Fruit fly (Drosophila melanogaster) whole organism, embryonic: ENCODE results near the gene CG43679.

Experiments
- ATbp ChIP-seq: fragments of 200-800 bp; sonication (Bioruptor generic); optimal IDR thresholded peaks from 2 replicates; lab custom pipeline; 2017; ENCODE audit warnings: missing biosample characterization, mild to moderate bottlenecking, missing genetic modification characterization, missing genetic modification reagents
- CG11085 ChIP-seq: fragments of 200-800 bp; sonication (Bioruptor generic); IDR thresholded peaks from 2 replicates; pipeline ENCODE4 v1.3.6; 2022; ENCODE audit warnings: missing biosample characterization, missing genetic modification characterization
- CG1233 ChIP-seq: fragments of 200-800 bp; sonication (Bioruptor generic); optimal IDR thresholded peaks from 4 replicates; lab custom pipeline; 2018; ENCODE audit warnings: missing biosample characterization, mild to moderate bottlenecking, missing genetic modification characterization
- CG13296 ChIP-seq: fragments of 200-800 bp; sonication (Bioruptor generic); optimal IDR thresholded peaks from 3 replicates; lab custom pipeline; 2018; ENCODE audit warnings: missing biosample characterization, mild to moderate bottlenecking, missing genetic modification characterization
- CG13424 ChIP-seq: fragments of 200-800 bp; sonication (Bioruptor generic); optimal IDR thresholded peaks from 2 replicates; lab custom pipeline; 2019; ENCODE audit warnings: missing biosample characterization, mild to moderate bottlenecking, missing genetic modification characterization, moderate library complexity
- CG14014 ChIP-seq: fragments of 200-800 bp; sonication (Bioruptor generic); IDR thresholded peaks from 2 replicates; pipeline ENCODE4 v1.3.6; 2022; ENCODE audit warnings: missing biosample characterization, missing genetic modification characterization
- CG14667 ChIP-seq: fragments of 200-800 bp; sonication (Bioruptor generic); IDR thresholded peaks from 2 replicates; pipeline ENCODE4 v1.3.6; 2022; ENCODE audit warnings: missing biosample characterization, missing genetic modification characterization
- CG14710 ChIP-seq: fragments of 200-800 bp; sonication (Bioruptor generic); optimal IDR thresholded peaks from 3 replicates; lab custom pipeline; 2019; ENCODE audit warnings: missing biosample characterization, mild to moderate bottlenecking, missing genetic modification characterization, moderate library complexity
- CG17359 ChIP-seq: fragments of 200-800 bp; sonication (Bioruptor generic); optimal IDR thresholded peaks from 3 replicates; lab custom pipeline; 2018; ENCODE audit warnings: missing biosample characterization, mild to moderate bottlenecking, missing genetic modification characterization, moderate library complexity
- CG2199 ChIP-seq: fragments of 200-800 bp; sonication (Bioruptor generic); IDR thresholded peaks from 3 replicates; pipeline ENCODE4 v1.3.6; 2022; ENCODE audit warnings: missing biosample characterization, missing genetic modification characterization
- CG32532 ChIP-seq: fragments of 200-800 bp; sonication (Bioruptor generic); IDR thresholded peaks from 2 replicates; pipeline ENCODE4 v1.3.6; 2022; ENCODE audit warnings: missing biosample characterization, missing genetic modification characterization
- CG5245 ChIP-seq: fragments of 200-800 bp; sonication (Bioruptor generic); optimal IDR thresholded peaks from 3 replicates; lab custom pipeline; 2016; ENCODE audit warnings: missing biosample characterization, missing genetic modification characterization
- CG6254 ChIP-seq: fragments of 200-800 bp; sonication (Bioruptor generic); optimal IDR thresholded peaks from 3 replicates; lab custom pipeline; 2017; ENCODE audit warnings: mild to moderate bottlenecking, missing biosample characterization, missing genetic modification reagents, missing genetic modification characterization
- CG6654 ChIP-seq: fragments of 200-800 bp; sonication (Bioruptor generic); optimal IDR thresholded peaks from 2 replicates; lab custom pipeline; 2017; ENCODE audit warnings: missing biosample characterization, mild to moderate bottlenecking, missing genetic modification characterization
- CG6689 ChIP-seq: fragments of 200-800 bp; sonication (Bioruptor generic); IDR thresholded peaks from 2 replicates; pipeline ENCODE4 v1.3.6; 2022; ENCODE audit warnings: missing biosample characterization, missing genetic modification characterization
- CG8478 ChIP-seq: fragments of >200 bp; optimal IDR thresholded peaks from 2 replicates; lab custom pipeline; 2018
- D ChIP-seq, 2 experiments: fragments of 200-800 bp in 1 of 2; fragments of >200 bp in 1 of 2; sonication (Bioruptor generic) in 1 of 2; optimal IDR thresholded peaks; 2 replicates in 1 of 2; 3 replicates in 1 of 2; lab custom pipeline; 2017; ENCODE audit warnings: mild to moderate bottlenecking in 1 of 2, missing biosample characterization in 1 of 2, missing genetic modification characterization in 1 of 2, missing genetic modification reagents in 1 of 2
- D19B ChIP-seq: fragments of 200-800 bp; sonication (Bioruptor generic); optimal IDR thresholded peaks from 2 replicates; lab custom pipeline; 2017; ENCODE audit warnings: missing biosample characterization, mild to moderate bottlenecking, missing genetic modification characterization
- E2f1 ChIP-seq: fragments of 200-800 bp; sonication (Bioruptor generic); IDR thresholded peaks from 2 replicates; pipeline ENCODE4 v1.3.6; 2022; ENCODE audit warnings: missing biosample characterization, missing genetic modification characterization
- ERR ChIP-seq: fragments of 200-800 bp; sonication (Bioruptor generic); optimal IDR thresholded peaks from 2 replicates; lab custom pipeline; 2016; ENCODE audit warnings: missing biosample characterization, missing genetic modification characterization
- Ets65A ChIP-seq: fragments of 200-800 bp; sonication (Bioruptor generic); peaks from one replicate; lab custom pipeline; 2016; ENCODE audit warnings: missing biosample characterization, missing genetic modification characterization
- GATAe ChIP-seq: fragments of 200-800 bp; sonication (Bioruptor generic); conservative IDR thresholded peaks from 2 replicates; pipeline ENCODE4 v1.3.6; 2022; ENCODE audit warnings: missing biosample characterization, missing genetic modification characterization
- HHEX ChIP-seq: fragments of 200-800 bp; sonication (Bioruptor generic); optimal IDR thresholded peaks from 3 replicates; lab custom pipeline; 2017; ENCODE audit warnings: missing biosample characterization, mild to moderate bottlenecking, missing genetic modification characterization, missing genetic modification reagents
- HLH4C ChIP-seq: fragments of 200-800 bp; sonication (Bioruptor generic); IDR thresholded peaks from 3 replicates; pipeline ENCODE4 v1.3.6; 2022; ENCODE audit warnings: missing biosample characterization, missing genetic modification characterization; ENCODE audit not compliant: partially characterized antibody
- NC2β ChIP-seq: fragments of 200-800 bp; sonication (Bioruptor generic); optimal IDR thresholded peaks from 2 replicates; lab custom pipeline; 2016; ENCODE audit warnings: missing biosample characterization, missing genetic modification characterization
- Neu2 ChIP-seq: fragments of 200-800 bp; sonication (Bioruptor generic); optimal IDR thresholded peaks from 3 replicates; lab custom pipeline; 2016; ENCODE audit warnings: missing biosample characterization, missing genetic modification characterization, borderline replicate concordance
- Rfx ChIP-seq: fragments of 200-800 bp; sonication (Bioruptor generic); IDR thresholded peaks from 2 replicates; pipeline ENCODE4 v1.3.6; 2022; ENCODE audit warnings: missing biosample characterization, missing genetic modification characterization
- Xbp1 ChIP-seq: fragments of 200-800 bp; sonication (Bioruptor generic); optimal IDR thresholded peaks from 3 replicates; lab custom pipeline; 2016; ENCODE audit warnings: missing biosample characterization, mild to moderate bottlenecking, missing genetic modification characterization
- abd-A ChIP-seq: fragments of 200-800 bp; sonication (Bioruptor generic); optimal IDR thresholded peaks from 3 replicates; lab custom pipeline; 2019; ENCODE audit warnings: missing biosample characterization, mild to moderate bottlenecking, missing genetic modification characterization, moderate library complexity
- aop ChIP-seq: fragments of 200-800 bp; sonication (Bioruptor generic); IDR thresholded peaks from 2 replicates; pipeline ENCODE4 v1.3.6; 2022; ENCODE audit warnings: missing biosample characterization, missing genetic modification characterization
- ase ChIP-seq: fragments of 200-800 bp; sonication (Bioruptor generic); IDR thresholded peaks from 3 replicates; pipeline ENCODE4 v1.3.6; 2022; ENCODE audit warnings: missing biosample characterization, missing genetic modification characterization
- cg ChIP-seq: fragments of 200-800 bp; sonication (Bioruptor generic); optimal IDR thresholded peaks from 3 replicates; lab custom pipeline; 2019; ENCODE audit warnings: missing biosample characterization, mild to moderate bottlenecking, missing genetic modification characterization, moderate library complexity
- dmrt11E ChIP-seq: fragments of 200-800 bp; sonication (Bioruptor generic); optimal IDR thresholded peaks from 3 replicates; lab custom pipeline; 2018; ENCODE audit warnings: missing biosample characterization, mild to moderate bottlenecking, missing genetic modification characterization, moderate library complexity
- emc ChIP-seq: fragments of 200-800 bp; sonication (Bioruptor generic); optimal IDR thresholded peaks from 2 replicates; lab custom pipeline; 2016; ENCODE audit warnings: missing biosample characterization, missing genetic modification characterization
- eve ChIP-seq, 2 experiments: fragments of >200 bp; optimal IDR thresholded peaks; 2 replicates each; lab custom pipeline; 2017; ENCODE audit warnings: missing biosample characterization in 2 of 2, missing genetic modification characterization in 2 of 2
- fd3F ChIP-seq: fragments of 200-800 bp; sonication (Bioruptor generic); optimal IDR thresholded peaks from 2 replicates; lab custom pipeline; 2018; ENCODE audit warnings: missing biosample characterization, mild to moderate bottlenecking, missing genetic modification characterization, moderate library complexity
- fd64A ChIP-seq: fragments of 200-800 bp; sonication (Bioruptor generic); optimal IDR thresholded peaks from 3 replicates; lab custom pipeline; 2018; ENCODE audit warnings: missing biosample characterization, mild to moderate bottlenecking, missing genetic modification characterization
- kah ChIP-seq: fragments of 200-800 bp; sonication (Bioruptor generic); optimal IDR thresholded peaks from 2 replicates; lab custom pipeline; 2018; ENCODE audit warnings: missing biosample characterization, mild to moderate bottlenecking, missing genetic modification characterization
- mam ChIP-seq: fragments of 200-800 bp; sonication (Bioruptor generic); optimal IDR thresholded peaks from 3 replicates; lab custom pipeline; 2016; ENCODE audit warnings: missing biosample characterization, missing genetic modification characterization
- mld ChIP-seq: fragments of 200-800 bp; sonication (Bioruptor generic); IDR thresholded peaks from 3 replicates; pipeline ENCODE4 v1.3.6; 2022; ENCODE audit warnings: missing biosample characterization, missing genetic modification characterization; ENCODE audit not compliant: partially characterized antibody
- odd ChIP-seq: fragments of 200-800 bp; sonication (Bioruptor generic); optimal IDR thresholded peaks from 2 replicates; lab custom pipeline; 2017; ENCODE audit warnings: missing biosample characterization, mild to moderate bottlenecking, missing genetic modification characterization
- p53 ChIP-seq: fragments of 200-800 bp; sonication (Bioruptor generic); optimal IDR thresholded peaks from 2 replicates; lab custom pipeline; 2016; ENCODE audit warnings: missing biosample characterization, missing genetic modification characterization
- pan ChIP-seq, 4 experiments: fragments of >200 bp in 3 of 4; fragments of 200-800 bp in 1 of 4; sonication (Bioruptor generic) in 1 of 4; optimal IDR thresholded peaks in 3 of 4; IDR thresholded peaks in 1 of 4; 2 replicates each; pipeline versions ENCODE4 v1.3.6 to Lab custom; 2017 to 2022; ENCODE audit warnings: missing biosample characterization in 2 of 4, missing genetic modification characterization in 2 of 4, mixed read lengths in 1 of 4
- pum ChIP-seq: fragments of 200-800 bp; sonication (Bioruptor generic); optimal IDR thresholded peaks from 2 replicates; lab custom pipeline; 2016; ENCODE audit warnings: missing biosample characterization, missing genetic modification characterization
- sc ChIP-seq, 3 experiments: fragments of >200 bp in 2 of 3; fragments of 200-800 bp in 1 of 3; sonication (Bioruptor generic) in 1 of 3; optimal IDR thresholded peaks; 2 replicates in 2 of 3; 3 replicates in 1 of 3; lab custom pipeline; 2017; ENCODE audit warnings: mild to moderate bottlenecking in 1 of 3, missing biosample characterization in 1 of 3, missing genetic modification characterization in 1 of 3, missing genetic modification reagents in 1 of 3
- sqz ChIP-seq: fragments of 200-800 bp; sonication (Bioruptor generic); optimal IDR thresholded peaks from 3 replicates; lab custom pipeline; 2018; ENCODE audit warnings: missing biosample characterization, mild to moderate bottlenecking, missing genetic modification characterization
- tap ChIP-seq: fragments of 200-800 bp; optimal IDR thresholded peaks from 3 replicates; lab custom pipeline; 2019; ENCODE audit warnings: missing biosample characterization, mild to moderate bottlenecking, missing genetic modification characterization, moderate library complexity

Gene CG43679

DNA sequence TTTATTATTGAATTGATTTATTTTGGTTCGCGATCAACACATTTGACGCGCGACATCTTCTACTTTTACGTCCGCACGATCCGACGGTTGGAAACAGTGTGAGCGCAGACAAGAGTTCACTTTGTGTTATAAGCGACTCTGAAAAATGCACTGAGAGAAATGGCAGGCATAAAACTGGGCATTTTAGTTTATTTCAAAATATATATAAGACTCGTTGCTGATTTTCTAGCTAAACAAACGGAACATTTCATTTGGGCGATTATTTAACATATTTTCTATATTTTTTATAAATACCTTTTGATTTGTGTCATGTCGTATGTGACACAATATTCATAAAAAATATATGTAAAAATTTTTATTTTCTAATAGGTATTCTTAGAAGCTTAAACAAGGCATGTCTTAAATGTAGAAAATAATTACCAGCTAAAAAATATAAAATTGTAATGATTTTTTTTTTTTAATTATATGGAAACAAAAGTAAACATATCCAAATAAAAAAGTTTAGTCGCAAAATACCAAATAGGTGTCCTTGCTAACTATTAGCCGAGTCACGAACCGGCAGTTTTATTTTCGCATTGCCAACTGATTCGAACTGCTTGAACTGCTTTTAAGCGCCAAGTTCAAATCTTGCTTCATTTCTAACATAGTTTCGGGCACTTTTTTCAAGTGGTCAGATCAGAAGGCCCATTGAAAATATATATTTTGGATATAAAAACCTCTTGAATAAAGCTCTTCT lies 37.1 kb downstream of the CG43679 start, which contains the start of gene Reck (continued):
- peak; percentile 83 for TF ChIP-seq ATbp
- TF ChIP-seq p53 (GFP tag; lab: Kevin White, UChicago) = no peak
- TF ChIP-seq pan (optimal IDR thresholded peaks at IDR 0.05; lab: Kevin White, UChicago) = no peak
- TF ChIP-seq pan (GFP tag; optimal IDR thresholded peaks at IDR 0.05 in 1 of 2, IDR thresholded peaks at IDR 0.05 in 1 of 2) = peak in 1 of 2 experiments; percentile 89
- peak; percentile 81 for TF ChIP-seq CG13424 (tag; lab: Kevin White, UChicago)
- no peak for TF ChIP-seq ERR (GFP tag; lab: Kevin White, UChicago)
- TF ChIP-seq HLH4C = no peak
- no peak for TF ChIP-seq sc (optimal IDR thresholded peaks at IDR 0.05; lab: Kevin White, UChicago)
- TF ChIP-seq sc (GFP tag; optimal IDR thresholded peaks at IDR 0.05; lab: Kevin White, UChicago) = peak; percentile 52
- TF ChIP-seq CG5245 (GFP tag; lab: Kevin White, UChicago) = peak; percentile 71
- TF ChIP-seq abd-A (tag; lab: Kevin White, UChicago) = no peak
- TF ChIP-seq D19B (GFP tag; lab: Kevin White, UChicago) = peak; percentile 46
- peak; percentile 15 for TF ChIP-seq CG6654
- peak; percentile 75 for TF ChIP-seq fd3F
- peak; percentile 82 for TF ChIP-seq Ets65A (GFP tag; lab: Kevin White, UChicago)
- no peak for TF ChIP-seq Neu2 (GFP tag; lab: Kevin White, UChicago)
- peak; percentile 86 for TF ChIP-seq CG14710 (tag; lab: Kevin White, UChicago)
- TF ChIP-seq aop (GFP tag; lab: Robert Waterston, UW) = peak; percentile 29; the same call in 1 of the 2 replicates
- peak; percentile 86 for TF ChIP-seq CG14014
- no peak for TF ChIP-seq CG6689 (GFP tag; lab: Robert Waterston, UW)
- peak; percentile 81 for TF ChIP-seq E2f1 (GFP tag; lab: Robert Waterston, UW)
- TF ChIP-seq ase (GFP tag; lab: Robert Waterston, UW) = peak; percentile 77; the same call in 2 of the 3 replicates
- TF ChIP-seq CG14667 (GFP tag; lab: Robert Waterston, UW) = no peak; the same call in 1 of the 2 replicates
- peak; percentile 74 for TF ChIP-seq kah (GFP tag; lab: Kevin White, UChicago)
- TF ChIP-seq CG11085 (GFP tag; lab: Robert Waterston, UW) = peak; percentile 45; the same call in 1 of the 2 replicates
- TF ChIP-seq Rfx (GFP tag; lab: Robert Waterston, UW) = peak; percentile 76
- TF ChIP-seq tap (tag; lab: Kevin White, UChicago) = peak; percentile 87
- peak; percentile 84 for TF ChIP-seq dmrt11E (tag; lab: Kevin White, UChicago)
- TF ChIP-seq sqz (GFP tag; lab: Kevin White, UChicago) = peak; percentile 74
- peak; percentile 84 for TF ChIP-seq HHEX (GFP tag; lab: Kevin White, UChicago)
- peak; percentile 90 for TF ChIP-seq CG6254
- no peak for TF ChIP-seq GATAe (GFP tag; lab: Robert Waterston, UW)
- TF ChIP-seq NC2β (GFP tag; lab: Kevin White, UChicago) = peak; percentile 45
- TF ChIP-seq Xbp1 = peak; percentile 87
- peak; percentile 37 for TF ChIP-seq emc
- no peak for TF ChIP-seq D (optimal IDR thresholded peaks at IDR 0.05; lab: Kevin White, UChicago)
- peak; percentile 86 for TF ChIP-seq D (GFP tag; optimal IDR thresholded peaks at IDR 0.05; lab: Kevin White, UChicago)
- peak; percentile 85 for TF ChIP-seq CG1233 (GFP tag; lab: Kevin White, UChicago)
- peak; percentile 70 for TF ChIP-seq odd (GFP tag; lab: Kevin White, UChicago)
- TF ChIP-seq CG8478 (lab: Kevin White, UChicago) = no peak
- no peak for TF ChIP-seq cg (GFP tag; lab: Kevin White, UChicago)
- TF ChIP-seq CG13296 (GFP tag; lab: Kevin White, UChicago) = peak; percentile 82
- TF ChIP-seq fd64A (GFP tag; lab: Kevin White, UChicago) = no peak
- TF ChIP-seq CG32532 (GFP tag; lab: Robert Waterston, UW) = peak; percentile 80; the same call in 1 of the 2 replicates
- peak in 1 of 2 experiments; percentile 15 for TF ChIP-seq eve (GFP tag; optimal IDR thresholded peaks at IDR 0.05; lab: Kevin White, UChicago)
- TF ChIP-seq mld = no peak
- peak; percentile 56 for TF ChIP-seq mam (GFP tag; lab: Kevin White, UChicago)
- TF ChIP-seq CG17359 = peak; percentile 91
- peak; percentile 47 for TF ChIP-seq pum (GFP tag; lab: Kevin White, UChicago)
- peak; percentile 80 for TF ChIP-seq CG2199 (GFP tag; lab: Robert Waterston, UW)
